Worm (Caenorhabditis elegans) whole organism, young adult: ENCODE data around the gene Y105C5A.1285.
"Not testable (repeated sequence)": the region's sequence is repeated elsewhere in the genome, so short reads cannot be mapped to it uniquely, and the experiment has no call there.

Experiments
- B0019.2 ChIP-seq: fragments of 200-800 bp; sonication (Bioruptor generic); conservative IDR thresholded peaks from 2 replicates; pipeline ENCODE4 v1.3.6; 2022; ENCODE audit warnings: missing genetic modification reagents, missing genetic modification characterization, missing compliant biosample characterization
- B0035.1 ChIP-seq: sonication (generic microtip); optimal IDR thresholded peaks from 2 replicates; lab custom pipeline; 2016; ENCODE audit warnings: missing genetic modification characterization, mild to moderate bottlenecking, missing compliant biosample characterization, missing genotype, missing genetic modification reagents
- C06A6.2 ChIP-seq: fragments of 200-800 bp; sonication (Bioruptor generic); conservative IDR thresholded peaks from 2 replicates; pipeline ENCODE4 v1.3.6; 2022; ENCODE audit warnings: missing genetic modification characterization, missing compliant biosample characterization
- D2030.7 ChIP-seq: fragments of 200-800 bp; sonication (Bioruptor generic); IDR thresholded peaks from 2 replicates; pipeline ENCODE4 v1.3.6; 2022; ENCODE audit warnings: missing genetic modification reagents, missing genetic modification characterization, missing compliant biosample characterization
- attf-6 ChIP-seq: fragments of 200-800 bp; sonication (Bioruptor generic); IDR thresholded peaks from 2 replicates; pipeline ENCODE4 v1.3.6; 2022; ENCODE audit warnings: missing genetic modification reagents, missing genetic modification characterization, missing compliant biosample characterization
- dox-1 ChIP-seq: fragments of 200-800 bp; sonication (Bioruptor generic); IDR thresholded peaks from 2 replicates; pipeline ENCODE4 v1.3.6; 2022; ENCODE audit warnings: missing genetic modification reagents, missing genetic modification characterization, missing compliant biosample characterization
- egl-44 ChIP-seq: fragments of 200-800 bp; sonication (Bioruptor generic); IDR thresholded peaks from 2 replicates; pipeline ENCODE4 v1.3.6; 2022; ENCODE audit warnings: missing genetic modification reagents, missing genetic modification characterization, missing compliant biosample characterization
- hmg-1.2 ChIP-seq: fragments of 200-800 bp; sonication (Bioruptor generic); IDR thresholded peaks from 2 replicates; pipeline ENCODE4 v1.3.6; 2022; ENCODE audit warnings: missing genetic modification reagents, missing genetic modification characterization, missing compliant biosample characterization
- hsf-1 ChIP-seq: fragments of 200-800 bp; sonication (Bioruptor generic); IDR thresholded peaks from 2 replicates; pipeline ENCODE4 v1.3.6; 2022; ENCODE audit warnings: missing genetic modification reagents, missing genetic modification characterization, missing compliant biosample characterization
- lin-26 ChIP-seq: fragments of 200-800 bp; sonication (Bioruptor generic); IDR thresholded peaks from 2 replicates; pipeline ENCODE4 v1.3.6; 2022; ENCODE audit warnings: missing genetic modification reagents, missing genetic modification characterization, missing compliant biosample characterization
- madf-6 ChIP-seq: fragments of 200-800 bp; sonication (Bioruptor generic); IDR thresholded peaks from 2 replicates; pipeline ENCODE4 v1.3.6; 2022; ENCODE audit warnings: missing genetic modification reagents, missing genetic modification characterization, missing compliant biosample characterization
- mel-28 ChIP-seq: sonication (generic microtip); optimal IDR thresholded peaks from 2 replicates; lab custom pipeline; 2016; ENCODE audit warnings: borderline replicate concordance, mild to moderate bottlenecking, missing genetic modification characterization, missing compliant biosample characterization
- nfyb-1 ChIP-seq: fragments of 200-800 bp; sonication (Bioruptor generic); IDR thresholded peaks from 2 replicates; pipeline ENCODE4 v1.3.6; 2022; ENCODE audit warnings: missing genetic modification reagents, missing genetic modification characterization, missing compliant biosample characterization
- nhr-120 ChIP-seq: fragments of 200-800 bp; sonication (Bioruptor generic); IDR thresholded peaks from 2 replicates; pipeline ENCODE4 v1.3.6; 2022; ENCODE audit warnings: missing genetic modification characterization, missing compliant biosample characterization
- nhr-80 ChIP-seq: sonication (generic microtip); optimal IDR thresholded peaks from 2 replicates; lab custom pipeline; 2016; ENCODE audit warnings: missing genetic modification characterization, missing compliant biosample characterization
- nhr-90 ChIP-seq: sonication (generic microtip); optimal IDR thresholded peaks from 2 replicates; lab custom pipeline; 2016; ENCODE audit warnings: missing genotype, mild to moderate bottlenecking, missing genetic modification characterization, missing compliant biosample characterization
- pbrm-1 ChIP-seq: fragments of 200-800 bp; sonication (Bioruptor generic); IDR thresholded peaks from 2 replicates; pipeline ENCODE4 v1.3.6; 2022; ENCODE audit warnings: missing genetic modification reagents, missing genetic modification characterization, missing compliant biosample characterization
- rcor-1 ChIP-seq: fragments of 200-800 bp; sonication (Bioruptor generic); IDR thresholded peaks from 2 replicates; pipeline ENCODE4 v1.3.6; 2022; ENCODE audit warnings: missing genetic modification reagents, missing genetic modification characterization, missing compliant biosample characterization
- rpc-1 ChIP-seq, 2 experiments: fragments of 150-350 bp in 1 of 2; sonication (generic microtip) in 1 of 2; optimal IDR thresholded peaks; 2 replicates each; lab custom pipeline; 2014 to 2018; ENCODE audit warnings: missing biosample characterization in 1 of 2, missing genetic modification characterization in 1 of 2, missing genetic modification reagents in 1 of 2, missing genotype in 1 of 2
- snpc-1.1 ChIP-seq: sonication (generic microtip); optimal IDR thresholded peaks from 2 replicates; lab custom pipeline; 2017; ENCODE audit warnings: missing genetic modification characterization, mild to moderate bottlenecking, missing compliant biosample characterization, antibody characterized with exemption, moderate library complexity, missing genotype, missing genetic modification reagents; ENCODE audit not compliant: insufficient read depth
- snpc-3.4 ChIP-seq: sonication (generic microtip); optimal IDR thresholded peaks from 2 replicates; lab custom pipeline; 2017; ENCODE audit warnings: missing genetic modification characterization, mild to moderate bottlenecking, missing compliant biosample characterization, antibody characterized with exemption, moderate library complexity, missing genotype, missing genetic modification reagents
- snpc-4 ChIP-seq, 5 experiments: fragments of 150-350 bp in 1 of 5; sonication (generic microtip) in 4 of 5; optimal IDR thresholded peaks; 2 replicates each; lab custom pipeline; 2014 to 2018; ENCODE audit warnings: missing genetic modification characterization in 5 of 5, missing biosample characterization in 3 of 5, antibody characterized with exemption in 2 of 5, mild to moderate bottlenecking in 2 of 5, missing compliant biosample characterization in 2 of 5, missing genotype in 2 of 5, moderate library complexity in 2 of 5, missing genetic modification reagents in 1 of 5
- tbp1 ChIP-seq: fragments of 200-800 bp; sonication (Bioruptor generic); optimal IDR thresholded peaks from 2 replicates; lab custom pipeline; 2018; ENCODE audit warnings: mild to moderate bottlenecking, missing genetic modification characterization, missing compliant biosample characterization

Gene Y105C5A.1285

ce11 chrIV:15752114-15752513 is at the start of gene Y105C5A.1285:
Gene Y105C5A.1285 (plus strand): TSS chrIV:15752414.
- TF ChIP-seq lin-26; mel-28 (tag; lab: Kevin White, UChicago); B0035.1 (tag; lab: Kevin White, UChicago): not testable (repeated sequence)
- TF ChIP-seq, all 124 proteins: peak for 0; not testable (repeated sequence) for 124

ce11 chrIV:15703597-15704203 is 48.5 kb upstream of the Y105C5A.1285 start:
- peak; percentile 91 for TF ChIP-seq snpc-4 (GFP tag; optimal IDR thresholded peaks at IDR 0.05; lab: Kevin White, UChicago)
- peak; percentile 85 to 96 (median 90) for TF ChIP-seq snpc-4 (tag; optimal IDR thresholded peaks at IDR 0.05; lab: Kevin White, UChicago)
- TF ChIP-seq dox-1 (GFP tag; lab: Robert Waterston, UW) = 0 out of 2 replicates have a peak, but pooled peaks have one; percentile 18
- peak; percentile 42 for TF ChIP-seq D2030.7 (GFP tag; lab: Robert Waterston, UW)
- TF ChIP-seq snpc-1.1 (tag; lab: Kevin White, UChicago) = peak; percentile 82
- peak; percentile 23 for TF ChIP-seq tbp1 (GFP tag; lab: Kevin White, UChicago)
- TF ChIP-seq hmg-1.2 (GFP tag; lab: Robert Waterston, UW) = peak; percentile 69; the same call in 1 of the 2 replicates
- TF ChIP-seq pbrm-1 (GFP tag; lab: Robert Waterston, UW) = peak; percentile 64
- peak; percentile 69 for TF ChIP-seq hsf-1
- peak; percentile 30; the same call in 1 of the 2 replicates for TF ChIP-seq rcor-1 (GFP tag; lab: Robert Waterston, UW)
- TF ChIP-seq attf-6 (GFP tag; lab: Robert Waterston, UW) = peak; percentile 99
- TF ChIP-seq snpc-3.4 = peak; percentile 28
- TF ChIP-seq madf-6 = peak; percentile 49; the same call in 1 of the 2 replicates
- TF ChIP-seq, all 124 proteins: peak for 12; not testable (repeated sequence) for 112

- peak; percentile 95 for TF ChIP-seq hsf-1
- 0 out of 2 replicates have a peak, but pooled peaks have one; percentile 34 for TF ChIP-seq dox-1 (GFP tag; lab: Robert Waterston, UW)
These were observed 42.9 kb upstream of the Y105C5A.1285 start for ce11 chrIV:15709279-15709678.

- TF ChIP-seq snpc-4 (GFP tag; optimal IDR thresholded peaks at IDR 0.05; lab: Kevin White, UChicago) (peak; percentile 40), snpc-4 (tag; optimal IDR thresholded peaks at IDR 0.05; lab: Kevin White, UChicago) (peak in 3 of 4 experiments; percentile 44 to 92 (median 74)), attf-6 (GFP tag; lab: Robert Waterston, UW) (peak; percentile 74; the same call in 1 of the 2 replicates), hmg-1.2 (GFP tag; lab: Robert Waterston, UW) (0 out of 2 replicates have a peak, but pooled peaks have one; percentile 12)
- TF ChIP-seq, all 124 proteins: peak for 3; not testable (repeated sequence) for 121
These were observed 41.9 kb upstream of the Y105C5A.1285 start for ce11 chrIV:15710351-15710750.

- not testable (repeated sequence) for TF ChIP-seq snpc-4 (GFP tag; optimal IDR thresholded peaks at IDR 0.05; lab: Kevin White, UChicago)
- peak in 3 of 4 experiments; percentile 5 to 84 (median 52) for TF ChIP-seq snpc-4 (tag; optimal IDR thresholded peaks at IDR 0.05; lab: Kevin White, UChicago)
These were observed 38.6 kb upstream of the Y105C5A.1285 start for ce11 chrIV:15713657-15714056.

- TF ChIP-seq C06A6.2 (GFP tag; lab: Robert Waterston, UW) (no peak), attf-6 (GFP tag; lab: Robert Waterston, UW) (0 out of 2 replicates have a peak, but pooled peaks have one; percentile 7), snpc-4 (GFP tag; optimal IDR thresholded peaks at IDR 0.05; lab: Kevin White, UChicago) (no peak), snpc-4 (tag; optimal IDR thresholded peaks at IDR 0.05; lab: Kevin White, UChicago) (peak in 3 of 4 experiments; percentile 9 to 90 (median 67)), egl-44 (no peak)
- TF ChIP-seq, all 124 proteins: peak for 2
These were observed 33.8 kb upstream of the Y105C5A.1285 start for ce11 chrIV:15718442-15718841.

ce11 chrIV:15726175-15726574 is 26.0 kb upstream of the Y105C5A.1285 start:
- TF ChIP-seq nhr-80 (peak; percentile 30), nhr-90 (tag; lab: Kevin White, UChicago) (no peak)

ce11 chrIV:15729583-15729982 is 22.6 kb upstream of the Y105C5A.1285 start:
- TF ChIP-seq nhr-120 (0 out of 2 replicates have a peak, but pooled peaks have one; percentile 34), snpc-4 (tag; optimal IDR thresholded peaks at IDR 0.05; lab: Kevin White, UChicago) (peak in 1 of 4 experiments; percentile 73), tbp1 (GFP tag; lab: Kevin White, UChicago) (peak; percentile 44), rpc-1 (tag; optimal IDR thresholded peaks at IDR 0.05; lab: Kevin White, UChicago) (peak; percentile 16), egl-44 (peak; percentile 52; the same call in 1 of the 2 replicates), D2030.7 (GFP tag; lab: Robert Waterston, UW) (0 out of 2 replicates have a peak, but pooled peaks have one; percentile 23), attf-6 (GFP tag; lab: Robert Waterston, UW) (peak; percentile 99), hsf-1 (peak; percentile 81), nfyb-1 (GFP tag; lab: Robert Waterston, UW) (peak; percentile 66; the same call in 1 of the 2 replicates), rcor-1 (GFP tag; lab: Robert Waterston, UW) (peak; percentile 32; the same call in 1 of the 2 replicates), B0019.2 (GFP tag; lab: Robert Waterston, UW) (0 out of 2 replicates have a peak, but pooled peaks have one; percentile 10), hmg-1.2 (GFP tag; lab: Robert Waterston, UW) (peak; percentile 61)
- TF ChIP-seq snpc-4 (GFP tag; optimal IDR thresholded peaks at IDR 0.05; lab: Kevin White, UChicago); rpc-1 (optimal IDR thresholded peaks at IDR 0.05; lab: Kevin White, UChicago): not testable (repeated sequence)
